Worm (Caenorhabditis elegans) whole organism, L4 larva: Measurements from ENCODE around the gene srh-20.

Source experiments
- ama-1 ChIP-seq: fragments of 150-350 bp; optimal IDR thresholded peaks from 2 replicates; lab custom pipeline; 2014; ENCODE audit warnings: inconsistent platforms, mixed read lengths
- dpl-1 ChIP-seq: fragments of 150-350 bp; optimal IDR thresholded peaks from 2 replicates; lab custom pipeline; 2014; ENCODE audit warnings: missing biosample characterization, missing genetic modification reagents, missing genetic modification characterization
- egl-27 ChIP-seq: sonication (generic microtip); optimal IDR thresholded peaks from 3 replicates; lab custom pipeline; 2017; ENCODE audit warnings: missing biosample characterization, missing genetic modification reagents, missing genetic modification characterization
- nhr-237 ChIP-seq: sonication (generic microtip); optimal IDR thresholded peaks from 2 replicates; lab custom pipeline; 2017; ENCODE audit warnings: missing biosample characterization, missing genetic modification characterization
- nhr-42 ChIP-seq: fragments of 200-800 bp; sonication (Bioruptor generic); IDR thresholded peaks from 2 replicates; pipeline ENCODE4 v1.3.6; 2022; ENCODE audit warnings: missing genetic modification characterization, missing compliant biosample characterization
- zag-1 ChIP-seq: fragments of 150-350 bp; optimal IDR thresholded peaks from 2 replicates; lab custom pipeline; 2014; ENCODE audit warnings: missing biosample characterization, missing genetic modification characterization

DNA sequence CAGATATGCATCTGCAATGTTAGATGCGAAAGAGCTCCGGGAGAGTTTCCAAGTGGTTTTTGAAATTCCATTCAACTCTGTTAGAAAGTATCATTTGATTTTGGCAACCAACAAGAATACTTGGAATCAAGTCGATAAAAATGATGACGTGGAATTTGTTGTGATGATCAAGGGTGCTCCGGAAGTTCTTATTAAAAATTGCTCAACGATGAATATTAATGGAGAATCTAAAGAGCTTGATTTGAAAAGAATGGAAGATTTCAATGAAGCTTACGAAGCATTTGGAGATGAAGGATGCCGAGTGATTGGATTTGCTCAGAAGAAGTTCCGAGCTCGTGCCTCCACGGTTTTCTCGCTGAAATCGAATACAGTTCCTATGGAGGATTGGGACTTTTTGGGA lies 12.6 kb downstream of the srh-20 start:
- TF ChIP-seq egl-27 = no peak
- TF ChIP-seq nhr-42 = no peak
- no peak for TF ChIP-seq zag-1 (tag; lab: Kevin White, UChicago)
- TF ChIP-seq nhr-237 (tag; lab: Kevin White, UChicago) = no peak
- no peak for TF ChIP-seq ama-1 (lab: Kevin White, UChicago)
- no peak for TF ChIP-seq dpl-1
